Fruit fly (Drosophila melanogaster) whole organism, embryonic: Measurements from ENCODE around the gene Fum1.

Source experiments
- Asciz ChIP-seq: fragments of 200-800 bp; sonication (Bioruptor generic); optimal IDR thresholded peaks from 2 replicates; lab custom pipeline; 2017; ENCODE audit warnings: missing biosample characterization, mild to moderate bottlenecking, missing genetic modification characterization, missing genetic modification reagents
- B-H2 ChIP-seq: fragments of 200-800 bp; sonication (Bioruptor generic); optimal IDR thresholded peaks from 2 replicates; lab custom pipeline; 2018; ENCODE audit warnings: missing biosample characterization, mild to moderate bottlenecking, missing genetic modification characterization
- Blimp-1 ChIP-seq: fragments of 200-800 bp; sonication (Bioruptor generic); optimal IDR thresholded peaks from 3 replicates; lab custom pipeline; 2018; ENCODE audit warnings: missing biosample characterization, missing genetic modification characterization, mild to moderate bottlenecking, moderate library complexity, missing genetic modification reagents
- CG13287 ChIP-seq: fragments of 200-800 bp; sonication (Bioruptor generic); IDR thresholded peaks from 2 replicates; pipeline ENCODE4 v1.3.6; 2022; ENCODE audit warnings: missing biosample characterization, missing genetic modification characterization; ENCODE audit not compliant: partially characterized antibody
- CG13296 ChIP-seq: fragments of 200-800 bp; sonication (Bioruptor generic); optimal IDR thresholded peaks from 3 replicates; lab custom pipeline; 2018; ENCODE audit warnings: missing biosample characterization, mild to moderate bottlenecking, missing genetic modification characterization
- CG13775 ChIP-seq: fragments of 200-800 bp; sonication (Bioruptor generic); optimal IDR thresholded peaks from 3 replicates; lab custom pipeline; 2017; ENCODE audit warnings: missing biosample characterization, mild to moderate bottlenecking, missing genetic modification characterization
- CG1792 ChIP-seq: fragments of 200-800 bp; sonication (Bioruptor generic); optimal IDR thresholded peaks from 2 replicates; lab custom pipeline; 2016; ENCODE audit warnings: missing biosample characterization, missing genetic modification characterization
- CG18476 ChIP-seq: fragments of 200-800 bp; sonication (Bioruptor generic); optimal IDR thresholded peaks from 2 replicates; lab custom pipeline; 2016; ENCODE audit warnings: missing biosample characterization, mild to moderate bottlenecking, missing genetic modification characterization
- CG31365 ChIP-seq: fragments of 200-800 bp; sonication (Bioruptor generic); optimal IDR thresholded peaks from 2 replicates; lab custom pipeline; 2018; ENCODE audit warnings: missing biosample characterization, mild to moderate bottlenecking, missing genetic modification characterization
- CG4328 ChIP-seq: fragments of 200-800 bp; sonication (Bioruptor generic); optimal IDR thresholded peaks from 3 replicates; lab custom pipeline; 2017; ENCODE audit warnings: missing biosample characterization, missing genetic modification reagents, missing genetic modification characterization
- CG6175 ChIP-seq: fragments of 200-800 bp; sonication (Bioruptor generic); IDR thresholded peaks from 3 replicates; pipeline ENCODE4 v1.3.6; 2022; ENCODE audit warnings: missing biosample characterization, missing genetic modification characterization
- CG7928 ChIP-seq: fragments of 200-800 bp; sonication (Bioruptor generic); optimal IDR thresholded peaks from 2 replicates; lab custom pipeline; 2017; ENCODE audit warnings: missing biosample characterization, mild to moderate bottlenecking, missing genetic modification characterization
- CG8089 ChIP-seq: fragments of 200-800 bp; sonication (Bioruptor generic); optimal IDR thresholded peaks from 3 replicates; lab custom pipeline; 2016; ENCODE audit warnings: missing biosample characterization, missing genetic modification characterization
- CG8478 ChIP-seq: fragments of >200 bp; optimal IDR thresholded peaks from 2 replicates; lab custom pipeline; 2018
- CG8944 ChIP-seq: fragments of 200-800 bp; sonication (Bioruptor generic); optimal IDR thresholded peaks from 3 replicates; lab custom pipeline; 2016; ENCODE audit warnings: missing biosample characterization, missing genetic modification characterization
- CTCF ChIP-seq: fragments of 200-800 bp; sonication (Bioruptor generic); optimal IDR thresholded peaks from 2 replicates; lab custom pipeline; 2017; ENCODE audit warnings: missing biosample characterization, mild to moderate bottlenecking, missing genetic modification characterization, moderate library complexity
- CkIIα-i1 ChIP-seq: fragments of 200-800 bp; sonication (Bioruptor generic); IDR thresholded peaks from 2 replicates; pipeline ENCODE4 v1.3.6; 2022; ENCODE audit warnings: missing biosample characterization, missing genetic modification characterization
- Dbx ChIP-seq: fragments of 200-800 bp; sonication (Bioruptor generic); IDR thresholded peaks from 3 replicates; pipeline ENCODE4 v1.3.6; 2022; ENCODE audit warnings: missing biosample characterization, missing genetic modification characterization
- Dll ChIP-seq: fragments of 200-800 bp; sonication (Bioruptor generic); IDR thresholded peaks from 4 replicates; pipeline ENCODE4 v1.3.6; 2022; ENCODE audit warnings: missing biosample characterization, missing genetic modification characterization; ENCODE audit not compliant: partially characterized antibody
- Ets97D ChIP-seq: fragments of 200-800 bp; sonication (Bioruptor generic); optimal IDR thresholded peaks from 3 replicates; lab custom pipeline; 2016; ENCODE audit warnings: missing biosample characterization, missing genetic modification characterization
- Fer3 ChIP-seq: fragments of 200-800 bp; sonication (Bioruptor generic); optimal IDR thresholded peaks from 2 replicates; lab custom pipeline; 2018; ENCODE audit warnings: missing biosample characterization, mild to moderate bottlenecking, missing genetic modification characterization, moderate library complexity
- Gsc ChIP-seq: fragments of 200-800 bp; sonication (Bioruptor generic); IDR thresholded peaks from 2 replicates; pipeline ENCODE4 v1.3.6; 2022; ENCODE audit warnings: missing biosample characterization, missing genetic modification characterization
- Hr51 ChIP-seq, 2 experiments: fragments of 200-800 bp; sonication (Bioruptor generic); optimal IDR thresholded peaks; 2 replicates in 1 of 2; 3 replicates in 1 of 2; lab custom pipeline; 2016 to 2018; ENCODE audit warnings: missing biosample characterization in 2 of 2, missing genetic modification characterization in 2 of 2, mild to moderate bottlenecking in 1 of 2, moderate library complexity in 1 of 2
- Hr78 ChIP-seq, 2 experiments: fragments of 200-800 bp in 1 of 2; fragments of >200 bp in 1 of 2; sonication (Bioruptor generic) in 1 of 2; optimal IDR thresholded peaks; 2 replicates each; lab custom pipeline; 2017 to 2019; ENCODE audit warnings: missing biosample characterization in 2 of 2, missing genetic modification characterization in 2 of 2, mild to moderate bottlenecking in 1 of 2, moderate library complexity in 1 of 2
- Mad ChIP-seq: fragments of 200-800 bp; sonication (Bioruptor generic); optimal IDR thresholded peaks from 2 replicates; lab custom pipeline; 2016; ENCODE audit warnings: missing biosample characterization, missing genetic modification characterization
- Max ChIP-seq: fragments of 200-800 bp; sonication (Bioruptor generic); optimal IDR thresholded peaks from 2 replicates; lab custom pipeline; 2016; ENCODE audit warnings: missing biosample characterization, mild to moderate bottlenecking, missing genetic modification characterization
- Pdp1 ChIP-seq, 2 experiments: fragments of 200-800 bp; sonication (Bioruptor generic); optimal IDR thresholded peaks; 3 replicates each; lab custom pipeline; 2016; ENCODE audit warnings: missing biosample characterization in 2 of 2, missing genetic modification characterization in 2 of 2, mild to moderate bottlenecking in 1 of 2, moderate library complexity in 1 of 2
- Ravus ChIP-seq: fragments of 200-800 bp; sonication (Bioruptor generic); IDR thresholded peaks from 2 replicates; pipeline ENCODE4 v1.3.6; 2022; ENCODE audit warnings: missing biosample characterization, missing genetic modification characterization
- Spps ChIP-seq: fragments of 200-800 bp; sonication (Bioruptor generic); optimal IDR thresholded peaks from 2 replicates; lab custom pipeline; 2018; ENCODE audit warnings: missing biosample characterization, mild to moderate bottlenecking, missing genetic modification characterization
- Usf ChIP-seq: fragments of 200-800 bp; sonication (Bioruptor generic); optimal IDR thresholded peaks from 2 replicates; lab custom pipeline; 2017; ENCODE audit warnings: missing genotype, missing biosample characterization, missing genetic modification characterization
- ase ChIP-seq: fragments of 200-800 bp; sonication (Bioruptor generic); IDR thresholded peaks from 3 replicates; pipeline ENCODE4 v1.3.6; 2022; ENCODE audit warnings: missing biosample characterization, missing genetic modification characterization
- bowl ChIP-seq: fragments of 200-800 bp; sonication (Bioruptor generic); IDR thresholded peaks from 2 replicates; pipeline ENCODE4 v1.3.6; 2022; ENCODE audit warnings: missing biosample characterization, missing genetic modification characterization
- cato ChIP-seq: fragments of 200-800 bp; sonication (Bioruptor generic); optimal IDR thresholded peaks from 2 replicates; lab custom pipeline; 2016; ENCODE audit warnings: missing biosample characterization, missing genetic modification characterization, borderline replicate concordance
- exex ChIP-seq: fragments of 200-800 bp; sonication (Bioruptor generic); optimal IDR thresholded peaks from 4 replicates; lab custom pipeline; 2018; ENCODE audit warnings: missing biosample characterization, mild to moderate bottlenecking, missing genetic modification characterization, moderate library complexity
- jing ChIP-seq: fragments of 200-800 bp; sonication (Bioruptor generic); optimal IDR thresholded peaks from 2 replicates; lab custom pipeline; 2018; ENCODE audit warnings: missing biosample characterization, mild to moderate bottlenecking, missing genetic modification characterization
- knrl ChIP-seq: fragments of 200-800 bp; sonication (Bioruptor generic); IDR thresholded peaks from 3 replicates; pipeline ENCODE4 v1.3.6; 2022; ENCODE audit warnings: missing biosample characterization, missing genetic modification characterization; ENCODE audit not compliant: partially characterized antibody
- lov ChIP-seq, 2 experiments: fragments of 200-800 bp in 1 of 2; fragments of >200 bp in 1 of 2; sonication (Bioruptor generic) in 1 of 2; IDR thresholded peaks in 1 of 2; optimal IDR thresholded peaks in 1 of 2; 2 replicates in 1 of 2; 3 replicates in 1 of 2; pipeline versions ENCODE4 v1.3.6 to Lab custom; 2017 to 2022; ENCODE audit warnings: missing biosample characterization in 1 of 2, missing genetic modification characterization in 1 of 2
- luna ChIP-seq: fragments of 200-800 bp; sonication (Bioruptor generic); optimal IDR thresholded peaks from 2 replicates; lab custom pipeline; 2016; ENCODE audit warnings: missing biosample characterization, missing genetic modification characterization
- maf-S ChIP-seq: fragments of 200-800 bp; sonication (Bioruptor generic); optimal IDR thresholded peaks from 2 replicates; lab custom pipeline; 2016; ENCODE audit warnings: missing biosample characterization, missing genetic modification characterization
- mirr ChIP-seq: fragments of 200-800 bp; sonication (Bioruptor generic); optimal IDR thresholded peaks from 3 replicates; lab custom pipeline; 2018; ENCODE audit warnings: missing biosample characterization, mild to moderate bottlenecking, missing genetic modification characterization
- nerfin-2 ChIP-seq: fragments of 200-800 bp; sonication (Bioruptor generic); IDR thresholded peaks from 2 replicates; pipeline ENCODE4 v1.3.6; 2022; ENCODE audit warnings: missing biosample characterization, missing genetic modification characterization; ENCODE audit not compliant: partially characterized antibody
- nmo ChIP-seq: fragments of 200-800 bp; sonication (Bioruptor generic); optimal IDR thresholded peaks from 2 replicates; lab custom pipeline; 2018; ENCODE audit warnings: missing biosample characterization, mild to moderate bottlenecking, missing genetic modification characterization, moderate library complexity
- psq ChIP-seq: fragments of 200-800 bp; sonication (Bioruptor generic); optimal IDR thresholded peaks from 2 replicates; lab custom pipeline; 2017; ENCODE audit warnings: missing biosample characterization, missing genetic modification characterization
- ro ChIP-seq: fragments of 200-800 bp; sonication (Bioruptor generic); IDR thresholded peaks from 2 replicates; pipeline ENCODE4 v1.3.6; 2022; ENCODE audit warnings: missing biosample characterization, missing genetic modification characterization
- sisA ChIP-seq: fragments of 200-800 bp; sonication (Bioruptor generic); IDR thresholded peaks from 2 replicates; pipeline ENCODE4 v1.3.6; 2022; ENCODE audit warnings: missing biosample characterization, missing genetic modification characterization
- sob ChIP-seq: fragments of 200-800 bp; sonication (Bioruptor generic); IDR thresholded peaks from 2 replicates; pipeline ENCODE4 v1.3.6; 2022; ENCODE audit warnings: missing biosample characterization, missing genetic modification characterization
- tio ChIP-seq: fragments of 200-800 bp; sonication (Bioruptor generic); optimal IDR thresholded peaks from 2 replicates; lab custom pipeline; 2017; ENCODE audit warnings: missing biosample characterization, missing genetic modification characterization, inconsistent platforms
- zfh1 ChIP-seq: fragments of 200-800 bp; sonication (Bioruptor generic); IDR thresholded peaks from 3 replicates; pipeline ENCODE4 v1.3.6; 2022; ENCODE audit warnings: missing biosample characterization, missing genetic modification characterization

Gene Fum1

dm6 chrX:6678635-6679501, 644 bp downstream of the Fum1 start, which contains the start of gene ND-ASHI (continued):
- TF ChIP-seq CkIIα-i1 (GFP tag; lab: Robert Waterston, UW) (peak; percentile 75), bowl (peak; percentile 81; the same call in 1 of the 2 replicates), Spps (tag; lab: Kevin White, UChicago) (peak; percentile 82), Mad (GFP tag; lab: Kevin White, UChicago) (peak; percentile 89), exex (peak; percentile 80), CG13296 (GFP tag; lab: Kevin White, UChicago) (peak; percentile 95), CG8944 (GFP tag; lab: Kevin White, UChicago) (peak; percentile 83), Dll (GFP tag; lab: Robert Waterston, UW) (no peak), Hr51 (GFP tag; optimal IDR thresholded peaks at IDR 0.05; lab: Kevin White, UChicago) (peak; percentile 88 to 90), sob (peak; percentile 97), Dbx (GFP tag; lab: Robert Waterston, UW) (peak; percentile 98), Usf (GFP tag; lab: Kevin White, UChicago) (peak; percentile 89), ro (peak; percentile 78), CG8089 (peak; percentile 79), Blimp-1 (peak; percentile 87), CG1792 (GFP tag; lab: Kevin White, UChicago) (peak; percentile 88), CTCF (GFP tag; lab: Kevin White, UChicago) (peak; percentile 66), CG31365 (tag; lab: Kevin White, UChicago) (peak; percentile 88), nerfin-2 (no peak), jing (GFP tag; lab: Kevin White, UChicago) (no peak), CG13287 (GFP tag; lab: Robert Waterston, UW) (no peak; the same call in 1 of the 2 replicates), luna (GFP tag; lab: Kevin White, UChicago) (peak; percentile 83), Fer3 (peak; percentile 96), tio (GFP tag; lab: Kevin White, UChicago) (no peak), cato (peak; percentile 69), CG18476 (peak; percentile 93), ase (peak; percentile 91), mirr (peak; percentile 96), Asciz (GFP tag; lab: Kevin White, UChicago) (no peak), Ravus (GFP tag; lab: Robert Waterston, UW) (peak; percentile 85), Pdp1 (GFP tag; optimal IDR thresholded peaks at IDR 0.05; lab: Kevin White, UChicago) (peak; percentile 95), Max (peak; percentile 94), sisA (GFP tag; lab: Robert Waterston, UW) (peak; percentile 95), CG7928 (GFP tag; lab: Kevin White, UChicago) (peak; percentile 81), maf-S (GFP tag; lab: Kevin White, UChicago) (peak; percentile 90), nmo (peak; percentile 94), CG13775 (peak; percentile 93), zfh1 (GFP tag; lab: Robert Waterston, UW) (peak; percentile 96), lov (optimal IDR thresholded peaks at IDR 0.05; lab: Kevin White, UChicago) (no peak), lov (GFP tag; IDR thresholded peaks at IDR 0.05; lab: Robert Waterston, UW) (peak; percentile 94), B-H2 (GFP tag; lab: Kevin White, UChicago) (peak; percentile 98), Hr78 (GFP tag; optimal IDR thresholded peaks at IDR 0.05; lab: Kevin White, UChicago) (peak in 1 of 2 experiments; percentile 65), psq (GFP tag; lab: Kevin White, UChicago) (peak; percentile 69), Gsc (peak; percentile 84), Ets97D (peak; percentile 82), knrl (GFP tag; lab: Robert Waterston, UW) (no peak), CG8478 (lab: Kevin White, UChicago) (no peak), CG4328 (GFP tag; lab: Kevin White, UChicago) (peak; percentile 83), CG6175 (GFP tag; lab: Robert Waterston, UW) (peak; percentile 92)
